Fruit fly (Drosophila melanogaster) whole organism, adult: ENCODE data around the gene vir-1.

ENCODE experiments used
- CG11617 ChIP-seq: fragments of 200-800 bp; sonication (Bioruptor generic); optimal IDR thresholded peaks from 2 replicates; lab custom pipeline; 2017; ENCODE audit warnings: mild to moderate bottlenecking, missing biosample characterization, missing genetic modification reagents, missing genetic modification characterization
- CG12768 ChIP-seq: fragments of 200-800 bp; sonication (Bioruptor generic); optimal IDR thresholded peaks from 2 replicates; lab custom pipeline; 2017; ENCODE audit warnings: missing biosample characterization, missing genetic modification characterization, mild to moderate bottlenecking, moderate library complexity, missing genetic modification reagents
- CG14711 ChIP-seq: fragments of 200-800 bp; sonication (Bioruptor generic); optimal IDR thresholded peaks from 2 replicates; lab custom pipeline; 2018; ENCODE audit warnings: missing biosample characterization, mild to moderate bottlenecking, missing genetic modification characterization, moderate library complexity
- CG1620 ChIP-seq: fragments of 200-800 bp; sonication (Bioruptor generic); optimal IDR thresholded peaks from 2 replicates; lab custom pipeline; 2016; ENCODE audit warnings: missing biosample characterization, missing genetic modification characterization
- CG33017 ChIP-seq: fragments of 200-800 bp; sonication (Bioruptor generic); optimal IDR thresholded peaks from 2 replicates; lab custom pipeline; 2018; ENCODE audit warnings: missing biosample characterization, mild to moderate bottlenecking, missing genetic modification characterization, moderate library complexity
- CG5204 ChIP-seq: fragments of 200-800 bp; sonication (Bioruptor generic); optimal IDR thresholded peaks from 2 replicates; lab custom pipeline; 2016; ENCODE audit warnings: missing biosample characterization, missing genetic modification characterization
- CG7045 ChIP-seq: fragments of 200-800 bp; sonication (Bioruptor generic); optimal IDR thresholded peaks from 2 replicates; lab custom pipeline; 2017; ENCODE audit warnings: missing biosample characterization, mild to moderate bottlenecking, missing genetic modification characterization
- CG7101 ChIP-seq: fragments of 200-800 bp; sonication (Bioruptor generic); optimal IDR thresholded peaks from 2 replicates; lab custom pipeline; 2018; ENCODE audit warnings: missing biosample characterization, mild to moderate bottlenecking, missing genetic modification characterization, moderate library complexity
- Clk ChIP-seq: fragments of 200-800 bp; sonication (Bioruptor generic); optimal IDR thresholded peaks from 2 replicates; lab custom pipeline; 2017; ENCODE audit warnings: missing biosample characterization, missing genetic modification characterization
- Crg-1 ChIP-seq: fragments of 200-800 bp; sonication (Bioruptor generic); optimal IDR thresholded peaks from 2 replicates; lab custom pipeline; 2016; ENCODE audit warnings: missing biosample characterization, missing genetic modification characterization
- Hr96 ChIP-seq: fragments of 200-800 bp; sonication (Bioruptor generic); optimal IDR thresholded peaks from 2 replicates; lab custom pipeline; 2016; ENCODE audit warnings: missing biosample characterization, missing genetic modification characterization
- Mnt ChIP-seq: fragments of 200-800 bp; sonication (Bioruptor generic); optimal IDR thresholded peaks from 2 replicates; lab custom pipeline; 2016; ENCODE audit warnings: missing biosample characterization, mild to moderate bottlenecking, missing genetic modification characterization
- bab1 ChIP-seq: fragments of 200-800 bp; sonication (Bioruptor generic); optimal IDR thresholded peaks from 3 replicates; lab custom pipeline; 2019; ENCODE audit warnings: missing biosample characterization, mild to moderate bottlenecking, missing genetic modification characterization, moderate library complexity
- cic ChIP-seq: fragments of 200-800 bp; sonication (Bioruptor generic); optimal IDR thresholded peaks from 2 replicates; lab custom pipeline; 2017; ENCODE audit warnings: missing biosample characterization, mild to moderate bottlenecking, missing genetic modification characterization, moderate library complexity
- cnc ChIP-seq, 2 experiments: fragments of >200 bp; optimal IDR thresholded peaks; 2 replicates each; lab custom pipeline; 2017
- kay ChIP-seq: fragments of 200-800 bp; sonication (Bioruptor generic); peaks from one replicate; lab custom pipeline; 2016; ENCODE audit warnings: missing biosample characterization, missing genetic modification characterization, borderline replicate concordance
- ovo ChIP-seq: fragments of 200-800 bp; sonication (Bioruptor generic); optimal IDR thresholded peaks from 2 replicates; lab custom pipeline; 2016; ENCODE audit warnings: missing biosample characterization, missing genetic modification characterization
- pad ChIP-seq: fragments of 200-800 bp; sonication (Bioruptor generic); optimal IDR thresholded peaks from 3 replicates; lab custom pipeline; 2017; ENCODE audit warnings: missing biosample characterization, missing genetic modification characterization, mild to moderate bottlenecking, moderate library complexity, missing genetic modification reagents
- tj ChIP-seq: fragments of 200-800 bp; sonication (Bioruptor generic); optimal IDR thresholded peaks from 3 replicates; lab custom pipeline; 2017; ENCODE audit warnings: missing biosample characterization, mild to moderate bottlenecking, missing genetic modification characterization, moderate library complexity
- toe ChIP-seq: fragments of 200-800 bp; sonication (Bioruptor generic); optimal IDR thresholded peaks from 2 replicates; lab custom pipeline; 2016; ENCODE audit warnings: missing biosample characterization, missing genetic modification characterization

Gene vir-1

dm6 chr2L:12459841-12460240, 36.6 kb upstream of the vir-1 start:
- no peak for TF ChIP-seq CG7045 (GFP tag; lab: Kevin White, UChicago)
- no peak for TF ChIP-seq tj
- no peak for TF ChIP-seq CG33017 (tag; lab: Kevin White, UChicago)
- TF ChIP-seq Clk (GFP tag; lab: Kevin White, UChicago) = no peak
- no peak for TF ChIP-seq bab1 (GFP tag; lab: Kevin White, UChicago)
- TF ChIP-seq ovo (GFP tag; lab: Kevin White, UChicago) = no peak
- no peak for TF ChIP-seq CG11617
- TF ChIP-seq CG5204 (GFP tag; lab: Kevin White, UChicago) = no peak
- no peak for TF ChIP-seq Crg-1 (GFP tag; lab: Kevin White, UChicago)
- no peak for TF ChIP-seq CG7101 (tag; lab: Kevin White, UChicago)

DNA sequence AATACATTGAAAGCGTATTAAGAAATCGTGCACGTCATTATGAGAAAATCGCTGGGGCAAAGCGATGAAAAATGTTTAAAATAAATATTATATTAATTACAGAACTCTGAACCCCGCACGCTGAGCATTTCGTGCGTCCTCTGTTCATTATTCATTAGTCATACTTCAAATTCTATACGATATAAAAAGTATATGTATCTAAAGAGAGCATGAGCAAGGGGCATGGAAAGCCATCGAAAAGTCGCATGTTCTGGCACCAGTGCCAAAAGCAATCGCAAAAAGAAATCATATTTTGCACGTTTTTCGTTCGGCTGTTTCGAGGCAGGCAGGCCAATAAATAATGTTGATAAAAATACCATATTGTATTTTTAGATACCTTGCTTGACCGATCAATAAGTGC, 36.0 kb upstream of the vir-1 start:
- TF ChIP-seq tj (no peak), Mnt (GFP tag; lab: Kevin White, UChicago) (no peak), CG14711 (tag; lab: Kevin White, UChicago) (no peak), kay (peak; percentile 76), Hr96 (GFP tag; lab: Kevin White, UChicago) (no peak)

DNA sequence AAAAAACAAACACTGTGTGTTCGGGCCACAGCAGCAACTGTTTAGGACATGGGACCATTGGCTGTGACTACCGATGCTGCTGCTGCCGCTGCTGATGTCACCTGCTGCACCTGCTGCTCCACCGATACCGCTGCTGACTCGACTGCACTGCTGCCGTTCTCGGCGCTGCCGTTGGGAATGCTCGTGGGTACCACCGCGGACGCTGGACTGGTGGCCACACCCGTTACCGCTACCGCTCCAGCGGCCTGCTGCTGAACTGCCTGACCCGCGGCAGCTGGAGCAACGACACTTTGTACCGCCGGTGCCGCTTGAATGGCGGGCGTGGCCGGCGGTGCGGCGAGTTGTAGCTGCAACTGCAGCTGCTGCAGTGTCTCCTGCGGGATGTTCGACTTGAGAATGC, 34.5 kb upstream of the vir-1 start:
- TF ChIP-seq CG11617 = no peak
- TF ChIP-seq Hr96 (GFP tag; lab: Kevin White, UChicago) = no peak
- TF ChIP-seq CG14711 (tag; lab: Kevin White, UChicago) = no peak
- TF ChIP-seq tj = no peak
- no peak for TF ChIP-seq CG7045 (GFP tag; lab: Kevin White, UChicago)
- no peak for TF ChIP-seq CG33017 (tag; lab: Kevin White, UChicago)
- TF ChIP-seq Crg-1 (GFP tag; lab: Kevin White, UChicago) = no peak
- TF ChIP-seq pad = no peak
- TF ChIP-seq toe (GFP tag; lab: Kevin White, UChicago) = no peak
- TF ChIP-seq cnc (optimal IDR thresholded peaks at IDR 0.05; lab: Kevin White, UChicago) = no peak
- no peak for TF ChIP-seq CG12768 (GFP tag; lab: Kevin White, UChicago)
- TF ChIP-seq bab1 (GFP tag; lab: Kevin White, UChicago) = no peak
- no peak for TF ChIP-seq CG5204 (GFP tag; lab: Kevin White, UChicago)

DNA sequence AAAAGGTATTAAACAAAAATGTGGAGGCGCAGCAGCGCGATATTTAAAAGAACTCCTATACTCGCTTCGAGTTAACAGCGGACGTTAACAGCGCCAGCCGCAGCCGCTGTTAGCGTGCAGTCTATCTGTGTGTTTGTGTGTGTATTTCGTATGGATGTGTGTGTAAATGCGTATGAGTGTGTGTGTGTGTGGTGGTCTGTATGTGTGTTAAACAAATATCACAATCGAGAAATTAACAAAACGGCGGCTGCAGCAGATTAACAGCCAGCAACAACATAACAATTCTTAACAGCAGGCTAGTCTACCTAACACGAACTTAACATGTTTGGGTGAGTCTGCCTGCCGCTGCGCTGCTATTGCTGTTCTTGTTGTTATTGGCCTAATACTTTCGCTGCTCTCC, 34.0 kb upstream of the vir-1 start:
- TF ChIP-seq kay (peak; percentile 13), cic (GFP tag; lab: Kevin White, UChicago) (peak; percentile 47), cnc (optimal IDR thresholded peaks at IDR 0.05; lab: Kevin White, UChicago) (no peak), CG12768 (GFP tag; lab: Kevin White, UChicago) (peak; percentile 53), CG7101 (tag; lab: Kevin White, UChicago) (peak; percentile 2), CG5204 (GFP tag; lab: Kevin White, UChicago) (no peak)

dm6 chr2L:12455750-12456149, 32.5 kb upstream of the vir-1 start:
- TF ChIP-seq kay = no peak

DNA sequence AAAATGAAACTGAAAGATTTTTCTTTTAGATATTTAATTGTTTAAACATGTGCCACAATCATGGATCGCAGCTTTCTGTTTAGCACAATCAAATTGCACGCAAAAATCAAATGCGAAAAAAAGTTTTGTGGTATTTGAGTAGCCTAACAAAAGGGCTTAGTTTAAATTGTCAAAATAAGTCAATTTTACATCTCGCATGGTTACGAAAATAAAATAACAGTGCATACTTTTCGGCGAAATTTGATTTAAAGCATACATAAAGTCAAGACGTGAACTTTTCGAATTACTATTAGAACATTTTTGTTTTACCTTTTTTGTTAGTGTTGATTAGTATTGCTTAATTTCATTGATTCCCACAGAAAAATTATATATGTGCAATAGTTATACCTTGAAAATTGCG, 31.8 kb upstream of the vir-1 start:
- TF ChIP-seq bab1 (GFP tag; lab: Kevin White, UChicago) (peak; percentile 16), cic (GFP tag; lab: Kevin White, UChicago) (peak; percentile 52), CG33017 (tag; lab: Kevin White, UChicago) (no peak)

DNA sequence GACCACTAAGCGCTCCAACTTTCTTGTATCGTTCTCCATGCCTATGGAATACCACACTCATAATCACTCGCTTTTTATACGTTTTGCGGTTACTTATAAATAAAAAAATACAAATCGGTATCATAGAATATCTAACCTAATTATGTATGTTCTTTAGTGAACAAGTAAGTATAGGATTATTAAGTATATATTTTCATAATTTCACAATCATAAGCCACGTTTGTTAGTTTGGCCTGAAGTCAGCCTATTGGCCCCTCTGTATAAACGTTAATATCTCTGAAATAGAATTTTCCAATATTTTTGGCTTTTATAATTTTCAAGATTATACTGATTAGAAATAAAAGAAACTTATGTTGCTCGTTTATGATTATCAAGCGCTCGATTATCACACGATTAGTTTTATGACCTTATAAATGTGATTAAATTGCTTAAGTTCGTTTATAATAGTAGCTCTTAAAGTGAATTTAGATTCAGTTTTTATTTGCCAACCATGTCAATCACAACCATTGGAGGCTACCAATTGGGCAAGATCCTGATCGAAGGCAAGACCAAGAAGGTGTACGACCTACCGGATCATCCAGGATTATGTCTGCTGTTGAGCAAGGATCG, 30.1 kb upstream of the vir-1 start, which contains the start of gene CG5418:
Gene CG5418 (minus strand): TSS at position 51 of the 609 bp plus-strand sequence.
- no peak for TF ChIP-seq CG7101 (tag; lab: Kevin White, UChicago)
- no peak for TF ChIP-seq cic (GFP tag; lab: Kevin White, UChicago)

DNA sequence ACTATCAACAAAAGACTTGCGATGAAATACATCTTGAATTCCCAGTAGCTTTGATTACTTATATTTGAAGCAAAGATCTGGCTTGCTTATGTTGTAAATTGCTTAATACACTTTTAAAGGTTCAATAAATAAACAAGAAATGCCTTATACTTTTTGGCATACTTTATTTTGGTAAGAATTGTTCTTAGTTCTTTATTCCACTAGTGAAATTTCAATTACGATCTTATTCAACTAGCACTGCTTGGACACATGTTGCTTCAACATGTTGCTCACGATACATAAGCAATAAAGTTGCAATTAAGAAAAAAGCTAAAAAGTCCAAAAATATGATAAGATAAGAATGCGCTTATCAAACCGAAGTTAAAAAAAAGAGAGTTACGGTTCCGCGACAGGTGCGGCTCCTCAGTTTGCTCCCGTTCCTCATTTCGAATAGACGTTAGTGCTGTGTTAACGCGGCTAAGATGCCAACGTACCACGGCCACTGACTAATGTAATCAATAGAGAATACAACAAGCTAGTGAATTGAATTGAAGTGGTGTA, 24.9 kb upstream of the vir-1 start, which contains the start of the genes CG5421 and Oatp33Eb:
Gene CG5421 (minus strand): TSS at position 51 of the 540 bp plus-strand sequence.
Gene Oatp33Eb (plus strand): TSS at position 403 of the 540 bp plus-strand sequence.
- TF ChIP-seq CG11617 = peak; percentile 44
- TF ChIP-seq cic (GFP tag; lab: Kevin White, UChicago) = peak; percentile 72
- TF ChIP-seq Crg-1 (GFP tag; lab: Kevin White, UChicago) = no peak
- peak; percentile 22 for TF ChIP-seq CG12768 (GFP tag; lab: Kevin White, UChicago)
- peak; percentile 5 for TF ChIP-seq kay
- no peak for TF ChIP-seq CG1620 (GFP tag; lab: Kevin White, UChicago)
- peak; percentile 37 for TF ChIP-seq Mnt (GFP tag; lab: Kevin White, UChicago)
- peak; percentile 73 for TF ChIP-seq CG33017 (tag; lab: Kevin White, UChicago)
- TF ChIP-seq tj = no peak
